Fruit fly (Drosophila melanogaster): ENCODE measurements around the gene CG17786.

DNA sequence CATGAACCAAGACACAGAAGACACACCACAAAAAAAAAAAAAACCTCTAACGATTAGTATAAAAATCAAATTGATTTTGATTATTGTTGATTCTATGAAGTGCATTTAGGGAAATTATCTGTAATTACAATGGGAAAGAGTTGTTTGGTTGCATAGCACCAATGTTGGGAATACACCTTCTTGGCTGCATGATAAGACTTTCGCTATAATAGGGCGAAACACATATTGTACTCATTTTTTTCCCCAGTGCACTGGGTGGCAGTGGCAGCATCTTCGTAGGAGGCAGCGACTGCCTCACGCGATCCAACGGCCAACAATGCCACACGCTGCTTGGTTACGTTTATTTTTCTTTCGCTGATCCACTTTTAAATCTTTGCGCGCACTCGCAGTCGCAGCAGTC, 14.5 kb downstream of the CG17786 start:
- TF ChIP-seq usp (GFP tag; optimal IDR thresholded peaks at IDR 0.05), result no peak
- TF ChIP-seq pan (optimal IDR thresholded peaks at IDR 0.05), result no peak

All from whole organism.